Worm (Caenorhabditis elegans): ENCODE measurements around the gene lin-15A.

ce11 chrX:15706108-15706676 lies 25.6 kb upstream of the lin-15A start:
- peak; percentile 17 for TF ChIP-seq egl-27 (tag; optimal IDR thresholded peaks at IDR 0.05)
- no peak for TF ChIP-seq lin-11 (tag; optimal IDR thresholded peaks at IDR 0.05)
- TF ChIP-seq zag-1 (tag; optimal IDR thresholded peaks at IDR 0.05): no peak
- TF ChIP-seq lin-13 (GFP tag; optimal IDR thresholded peaks at IDR 0.05): no peak
- TF ChIP-seq lin-39 (tag; optimal IDR thresholded peaks at IDR 0.05): no peak
- TF ChIP-seq lsy-2 (tag; optimal IDR thresholded peaks at IDR 0.05): no peak
- TF ChIP-seq nhr-237 (tag; optimal IDR thresholded peaks at IDR 0.05): no peak
- no peak for TF ChIP-seq elt-3 (tag; optimal IDR thresholded peaks at IDR 0.05)
- no peak for TF ChIP-seq ztf-11 (tag; optimal IDR thresholded peaks at IDR 0.05)
- no peak for TF ChIP-seq unc-62 (GFP tag; optimal IDR thresholded peaks at IDR 0.05)

Measured in whole organism, L2 larva.